Worm (Caenorhabditis elegans) whole organism, mixed stage, embryonic: ENCODE measurements around the gene grd-16.

Experiments
- blmp-1 ChIP-seq: fragments of 150-350 bp; optimal IDR thresholded peaks from 2 replicates; lab custom pipeline; 2014; ENCODE audit warnings: missing biosample characterization, missing genetic modification characterization
- ceh-43 ChIP-seq: fragments of 200-800 bp; sonication (Bioruptor generic); optimal IDR thresholded peaks from 2 replicates; lab custom pipeline; 2018; ENCODE audit warnings: mild to moderate bottlenecking, missing genetic modification characterization, moderate library complexity, missing compliant biosample characterization
- ces-1 ChIP-seq: fragments of 150-350 bp; optimal IDR thresholded peaks from 2 replicates; lab custom pipeline; 2014; ENCODE audit warnings: missing biosample characterization, missing genetic modification reagents, missing genetic modification characterization
- elt-3 ChIP-seq: fragments of 150-350 bp; optimal IDR thresholded peaks from 2 replicates; lab custom pipeline; 2014; ENCODE audit warnings: missing biosample characterization, missing genetic modification characterization
- flh-1 ChIP-seq: fragments of 200-800 bp; sonication (Bioruptor generic); optimal IDR thresholded peaks from 2 replicates; lab custom pipeline; 2018; ENCODE audit warnings: mild to moderate bottlenecking, missing genetic modification characterization, moderate library complexity, missing compliant biosample characterization
- hlh-1 ChIP-seq: fragments of 150-350 bp; optimal IDR thresholded peaks from 2 replicates; lab custom pipeline; 2014; ENCODE audit warnings: missing biosample characterization, missing genetic modification reagents, missing genetic modification characterization
- lin-13 ChIP-seq: fragments of 150-350 bp; optimal IDR thresholded peaks from 2 replicates; lab custom pipeline; 2014; ENCODE audit warnings: missing biosample characterization, missing genetic modification characterization
- nhr-76 ChIP-seq: sonication (generic microtip); optimal IDR thresholded peaks from 2 replicates; lab custom pipeline; 2017; ENCODE audit warnings: missing biosample characterization, missing genetic modification characterization
- pha-4 ChIP-seq: fragments of 150-350 bp; optimal IDR thresholded peaks from 2 replicates; lab custom pipeline; 2018; ENCODE audit warnings: missing biosample characterization, missing genetic modification reagents, missing genetic modification characterization
- unc-120 ChIP-seq: sonication (generic microtip); optimal IDR thresholded peaks from 2 replicates; lab custom pipeline; 2017; ENCODE audit warnings: missing genetic modification characterization, missing compliant biosample characterization; ENCODE audit not compliant: poor library complexity, severe bottlenecking
- ztf-11 ChIP-seq: fragments of 150-350 bp; optimal IDR thresholded peaks from 2 replicates; lab custom pipeline; 2014; ENCODE audit warnings: missing biosample characterization, missing genetic modification characterization

The grd-16 gene

ce11 chrIV:2526836-2527235 is 50.4 kb downstream of the grd-16 start:
- TF ChIP-seq blmp-1 (tag; lab: Kevin White, UChicago): no peak

ce11 chrIV:2529281-2529680 is 52.8 kb downstream of the grd-16 start:
- no peak for TF ChIP-seq ces-1 (GFP tag; lab: Kevin White, UChicago)
- TF ChIP-seq hlh-1: no peak
- no peak for TF ChIP-seq pha-4
- TF ChIP-seq ceh-43 (GFP tag; lab: Kevin White, UChicago): no peak
- no peak for TF ChIP-seq lin-13
- TF ChIP-seq nhr-76 (tag; lab: Kevin White, UChicago): no peak
- TF ChIP-seq elt-3 (tag; lab: Kevin White, UChicago): no peak
- TF ChIP-seq unc-120: no peak
- no peak for TF ChIP-seq flh-1 (GFP tag; lab: Kevin White, UChicago)
- TF ChIP-seq ztf-11 (tag; lab: Kevin White, UChicago): no peak
